Worm (Caenorhabditis elegans) whole organism, early embryonic: Measurements from ENCODE around the gene catp-6.

Source experiments
- B0310.2 ChIP-seq: sonication (generic microtip); optimal IDR thresholded peaks from 2 replicates; lab custom pipeline; 2016; ENCODE audit warnings: mild to moderate bottlenecking, missing genetic modification characterization, missing compliant biosample characterization
- F13C5.2 ChIP-seq: sonication (generic microtip); optimal IDR thresholded peaks from 2 replicates; lab custom pipeline; 2017; ENCODE audit warnings: mild to moderate bottlenecking, missing genetic modification characterization, inconsistent platforms, missing compliant biosample characterization
- aly-1 ChIP-seq: sonication (generic microtip); optimal IDR thresholded peaks from 2 replicates; lab custom pipeline; 2016; ENCODE audit warnings: missing genetic modification characterization, missing compliant biosample characterization
- ama-1 ChIP-seq: fragments of 150-350 bp; optimal IDR thresholded peaks from 2 replicates; lab custom pipeline; 2014
- ceh-13 ChIP-seq: fragments of 200-800 bp; sonication (Bioruptor generic); optimal IDR thresholded peaks from 2 replicates; lab custom pipeline; 2018; ENCODE audit warnings: mild to moderate bottlenecking, missing genetic modification characterization, missing compliant biosample characterization
- ceh-36 ChIP-seq: sonication (generic microtip); optimal IDR thresholded peaks from 2 replicates; lab custom pipeline; 2016; ENCODE audit warnings: missing genetic modification characterization, inconsistent platforms, missing compliant biosample characterization
- ets-7 ChIP-seq: sonication (generic microtip); optimal IDR thresholded peaks from 2 replicates; lab custom pipeline; 2016; ENCODE audit warnings: missing genotype, missing genetic modification characterization, missing compliant biosample characterization
- flt-1 ChIP-seq: fragments of 200-800 bp; sonication (Bioruptor generic); IDR thresholded peaks from 2 replicates; pipeline ENCODE4 v1.3.6; 2022; ENCODE audit warnings: missing genetic modification characterization, missing compliant biosample characterization
- hmbx-1 ChIP-seq: sonication (generic microtip); optimal IDR thresholded peaks from 2 replicates; lab custom pipeline; 2016; ENCODE audit warnings: mild to moderate bottlenecking, missing genetic modification characterization, missing compliant biosample characterization
- hmg-4 ChIP-seq: fragments of 200-800 bp; sonication (Bioruptor generic); optimal IDR thresholded peaks from 2 replicates; lab custom pipeline; 2018; ENCODE audit warnings: mild to moderate bottlenecking, missing genetic modification characterization, missing compliant biosample characterization
- hnd-1 ChIP-seq: sonication (generic microtip); optimal IDR thresholded peaks from 2 replicates; lab custom pipeline; 2016; ENCODE audit warnings: missing genetic modification characterization, missing compliant biosample characterization
- pes-1 ChIP-seq: fragments of 200-800 bp; sonication (Bioruptor generic); IDR thresholded peaks from 2 replicates; pipeline ENCODE4 v1.3.6; 2022; ENCODE audit warnings: missing genetic modification reagents, missing genetic modification characterization, missing compliant biosample characterization
- scrt-1 ChIP-seq: fragments of 200-800 bp; sonication (Bioruptor generic); IDR thresholded peaks from 2 replicates; pipeline ENCODE4 v1.3.6; 2022; ENCODE audit warnings: missing genetic modification characterization, missing compliant biosample characterization
- sea-1 ChIP-seq: fragments of 200-800 bp; sonication (Bioruptor generic); conservative IDR thresholded peaks from 2 replicates; pipeline ENCODE4 v1.3.6; 2022; ENCODE audit warnings: missing genetic modification characterization, missing compliant biosample characterization
- tbx-11 ChIP-seq: fragments of 200-800 bp; sonication (Bioruptor generic); IDR thresholded peaks from 2 replicates; pipeline ENCODE4 v1.3.6; 2022; ENCODE audit warnings: missing genetic modification characterization, missing compliant biosample characterization
- tbx-37 ChIP-seq: fragments of 200-800 bp; sonication (Bioruptor generic); conservative IDR thresholded peaks from 2 replicates; pipeline ENCODE4 v1.3.6; 2022; ENCODE audit warnings: missing genetic modification reagents, missing genetic modification characterization, missing compliant biosample characterization
- tra-4 ChIP-seq: sonication (generic microtip); optimal IDR thresholded peaks from 2 replicates; lab custom pipeline; 2017; ENCODE audit warnings: missing genetic modification characterization, missing compliant biosample characterization

The catp-6 gene

DNA sequence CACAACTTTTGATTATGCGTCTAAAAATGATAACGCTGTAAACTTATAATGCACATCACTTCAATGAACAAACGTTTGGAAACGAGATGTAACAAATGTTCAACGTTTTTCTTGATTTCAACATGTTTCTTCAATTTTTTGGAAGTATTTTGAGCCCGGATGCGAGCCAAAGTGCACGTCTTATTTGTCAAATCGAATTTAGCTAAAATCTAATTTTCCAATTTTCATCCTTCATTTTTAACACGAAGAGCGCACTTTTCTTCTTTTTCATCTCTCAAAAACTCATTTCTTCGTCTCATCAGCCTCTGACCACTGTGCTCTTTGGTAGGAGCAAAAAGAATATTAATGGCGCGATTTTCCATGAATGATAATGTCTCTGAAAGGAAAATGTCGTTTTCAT lies 26.1 kb downstream of the catp-6 start:
- TF ChIP-seq pes-1 (GFP tag; lab: Robert Waterston, UW): no peak
- no peak for TF ChIP-seq F13C5.2 (tag; lab: Kevin White, UChicago)
- TF ChIP-seq ceh-13 (GFP tag; lab: Kevin White, UChicago): no peak
- TF ChIP-seq scrt-1 (GFP tag; lab: Robert Waterston, UW): no peak
- TF ChIP-seq ceh-36 (tag; lab: Kevin White, UChicago): no peak
- no peak for TF ChIP-seq aly-1 (tag; lab: Kevin White, UChicago)
- no peak for TF ChIP-seq B0310.2 (tag; lab: Kevin White, UChicago)
- TF ChIP-seq ama-1 (lab: Kevin White, UChicago): no peak
- TF ChIP-seq tra-4: no peak
- TF ChIP-seq hnd-1 (tag; lab: Kevin White, UChicago): no peak
- no peak for TF ChIP-seq tbx-37 (GFP tag; lab: Robert Waterston, UW)
- TF ChIP-seq flt-1 (GFP tag; lab: Robert Waterston, UW): no peak
- no peak for TF ChIP-seq sea-1 (GFP tag; lab: Robert Waterston, UW)
- TF ChIP-seq tbx-11 (GFP tag; lab: Robert Waterston, UW): no peak
- TF ChIP-seq ets-7 (tag; lab: Kevin White, UChicago): no peak
- no peak for TF ChIP-seq hmbx-1 (tag; lab: Kevin White, UChicago)

DNA sequence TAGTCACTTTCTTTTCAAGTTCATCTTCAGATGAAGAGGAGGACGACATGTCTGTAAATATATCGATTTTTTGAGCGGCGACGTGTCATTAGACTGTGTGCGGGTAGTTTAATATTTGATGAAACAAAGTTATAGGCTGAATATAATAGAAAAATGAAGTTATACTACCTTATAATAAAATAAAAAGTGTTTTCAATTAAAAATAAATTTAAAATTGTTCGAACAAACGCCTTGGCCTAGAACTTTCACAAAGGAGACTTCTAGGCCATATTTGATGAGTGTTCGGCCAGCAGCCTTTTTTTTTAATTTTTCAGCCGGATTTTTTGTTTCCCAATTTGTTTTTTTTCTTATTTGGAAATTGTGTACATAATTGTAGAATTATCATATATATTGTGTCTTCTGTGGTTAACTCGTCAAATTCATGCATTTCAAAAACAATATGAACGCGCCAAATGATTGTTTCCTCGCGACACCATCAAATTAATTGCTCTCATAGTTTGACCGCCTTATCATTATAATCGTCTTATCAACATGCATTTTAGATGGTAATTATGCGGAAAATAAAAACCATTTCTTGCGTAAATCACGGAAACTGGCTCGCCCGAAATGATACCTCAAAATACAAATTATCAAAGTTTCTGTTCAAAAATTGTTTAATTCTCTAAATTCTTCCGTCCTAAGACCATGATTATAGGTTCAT lies 26.9 kb downstream of the catp-6 start, which contains the start of gene T13F2.2:
TSS of gene T13F2.2 (minus strand) at position 51 of the 700 bp plus-strand sequence.
- TF ChIP-seq ama-1 (lab: Kevin White, UChicago) (no peak), tbx-37 (GFP tag; lab: Robert Waterston, UW) (no peak), ets-7 (tag; lab: Kevin White, UChicago) (no peak), tbx-11 (GFP tag; lab: Robert Waterston, UW) (no peak), hnd-1 (tag; lab: Kevin White, UChicago) (no peak), flt-1 (GFP tag; lab: Robert Waterston, UW) (no peak), scrt-1 (GFP tag; lab: Robert Waterston, UW) (no peak), pes-1 (GFP tag; lab: Robert Waterston, UW) (no peak), tra-4 (no peak), sea-1 (GFP tag; lab: Robert Waterston, UW) (no peak), ceh-13 (GFP tag; lab: Kevin White, UChicago) (no peak), aly-1 (tag; lab: Kevin White, UChicago) (no peak), hmbx-1 (tag; lab: Kevin White, UChicago) (no peak), F13C5.2 (tag; lab: Kevin White, UChicago) (no peak), ceh-36 (tag; lab: Kevin White, UChicago) (no peak), hmg-4 (GFP tag; lab: Kevin White, UChicago) (no peak)

DNA sequence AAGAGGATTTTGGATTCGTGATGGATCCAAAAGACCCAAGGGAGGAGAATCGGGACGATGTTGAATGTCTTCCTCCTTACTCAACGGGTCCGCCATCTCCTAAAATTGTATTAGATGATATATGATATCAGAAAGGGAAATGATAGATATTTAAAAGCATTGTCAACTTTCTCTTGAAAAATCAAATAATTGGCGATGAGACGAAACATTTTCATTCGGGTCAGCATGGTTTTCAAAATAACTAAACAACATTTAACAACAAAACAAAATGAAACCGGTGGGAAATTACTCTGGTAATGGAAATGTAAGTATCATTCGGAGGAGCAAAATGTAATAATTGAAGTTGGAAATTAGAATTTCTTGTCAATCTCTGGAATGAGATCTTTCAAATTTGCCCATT lies 27.9 kb downstream of the catp-6 start, which contains the start of gene pis-1:
TSS of gene pis-1 (minus strand) at position 101 of the 400 bp plus-strand sequence.
- no peak for TF ChIP-seq ceh-13 (GFP tag; lab: Kevin White, UChicago)
- TF ChIP-seq sea-1 (GFP tag; lab: Robert Waterston, UW): no peak
- TF ChIP-seq scrt-1 (GFP tag; lab: Robert Waterston, UW): no peak
- no peak for TF ChIP-seq tbx-37 (GFP tag; lab: Robert Waterston, UW)
- no peak for TF ChIP-seq tbx-11 (GFP tag; lab: Robert Waterston, UW)
- no peak for TF ChIP-seq aly-1 (tag; lab: Kevin White, UChicago)

DNA sequence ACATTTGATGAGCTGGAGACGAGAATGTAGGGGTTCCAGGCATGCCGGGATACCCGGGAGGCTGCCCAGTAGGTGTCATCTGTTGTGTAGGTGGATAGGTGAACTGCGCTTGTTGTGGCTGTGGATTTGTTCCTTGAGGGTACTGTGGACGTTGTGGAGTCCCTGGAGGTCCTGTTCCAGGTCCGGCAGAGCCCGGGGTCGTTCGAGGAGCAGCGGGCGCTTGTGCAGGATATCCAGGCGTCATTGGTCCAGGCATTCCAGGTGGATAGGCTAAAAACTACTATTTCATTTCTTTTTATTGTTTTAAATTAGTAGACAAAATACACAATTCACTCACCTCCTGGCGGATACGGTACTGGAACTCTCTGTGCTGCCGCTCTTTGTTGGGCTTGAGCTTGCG lies 29.1 kb downstream of the catp-6 start:
- TF ChIP-seq ama-1 (lab: Kevin White, UChicago) (no peak), ceh-13 (GFP tag; lab: Kevin White, UChicago) (no peak), tbx-37 (GFP tag; lab: Robert Waterston, UW) (no peak), pes-1 (GFP tag; lab: Robert Waterston, UW) (no peak), hmbx-1 (tag; lab: Kevin White, UChicago) (no peak), tbx-11 (GFP tag; lab: Robert Waterston, UW) (no peak), aly-1 (tag; lab: Kevin White, UChicago) (no peak), F13C5.2 (tag; lab: Kevin White, UChicago) (no peak), hmg-4 (GFP tag; lab: Kevin White, UChicago) (no peak), ets-7 (tag; lab: Kevin White, UChicago) (no peak), flt-1 (GFP tag; lab: Robert Waterston, UW) (no peak), tra-4 (no peak)

DNA sequence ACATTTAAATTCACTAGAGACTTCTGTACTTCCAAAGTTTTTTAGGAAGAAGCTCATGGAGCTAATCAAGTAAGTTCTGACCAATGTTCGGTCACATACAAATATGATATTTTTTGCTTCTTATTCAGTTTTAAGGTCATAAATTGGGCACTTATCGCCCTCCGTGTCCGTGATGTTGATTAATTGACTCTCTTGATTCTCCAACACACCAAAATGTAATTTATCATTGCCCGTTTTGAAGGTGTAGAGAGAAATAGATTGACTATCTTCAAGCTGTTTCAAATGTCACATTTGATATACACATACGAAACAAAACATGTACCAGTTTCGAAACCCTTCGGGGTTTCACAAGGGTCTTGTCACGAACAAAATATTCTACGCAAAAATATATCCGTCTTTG lies 33.7 kb downstream of the catp-6 start:
- TF ChIP-seq ets-7 (tag; lab: Kevin White, UChicago): no peak

DNA sequence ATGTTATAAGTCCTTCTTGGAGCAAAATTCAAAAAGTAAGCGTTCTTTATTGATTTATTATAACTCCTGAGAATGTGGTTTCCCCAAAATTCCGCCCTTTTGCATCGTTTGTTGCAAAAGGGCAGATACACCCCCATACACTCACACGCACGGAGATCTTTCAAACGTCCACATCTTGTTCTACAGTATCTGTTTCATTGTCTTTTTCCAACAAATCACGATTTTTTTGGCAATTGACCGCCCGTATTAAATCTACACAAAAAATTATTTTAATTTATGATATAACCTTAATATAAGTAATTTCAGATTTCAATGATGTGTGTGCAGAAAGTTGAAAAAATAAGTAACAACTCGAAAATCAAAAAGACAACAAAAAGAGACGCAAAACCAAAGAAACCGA lies 34.9 kb downstream of the catp-6 start, which contains the start of gene T13F2.4:
TSS of gene T13F2.4 (plus strand) at position 301 of the 400 bp plus-strand sequence.
- TF ChIP-seq ama-1 (lab: Kevin White, UChicago): no peak
- TF ChIP-seq aly-1 (tag; lab: Kevin White, UChicago): no peak
- TF ChIP-seq pes-1 (GFP tag; lab: Robert Waterston, UW): no peak
- TF ChIP-seq ets-7 (tag; lab: Kevin White, UChicago): no peak
- TF ChIP-seq ceh-13 (GFP tag; lab: Kevin White, UChicago): no peak
- no peak for TF ChIP-seq B0310.2 (tag; lab: Kevin White, UChicago)
- no peak for TF ChIP-seq F13C5.2 (tag; lab: Kevin White, UChicago)
- TF ChIP-seq tra-4: no peak
- TF ChIP-seq tbx-11 (GFP tag; lab: Robert Waterston, UW): no peak
- TF ChIP-seq hmg-4 (GFP tag; lab: Kevin White, UChicago): no peak
- TF ChIP-seq scrt-1 (GFP tag; lab: Robert Waterston, UW): no peak
- no peak for TF ChIP-seq ceh-36 (tag; lab: Kevin White, UChicago)

DNA sequence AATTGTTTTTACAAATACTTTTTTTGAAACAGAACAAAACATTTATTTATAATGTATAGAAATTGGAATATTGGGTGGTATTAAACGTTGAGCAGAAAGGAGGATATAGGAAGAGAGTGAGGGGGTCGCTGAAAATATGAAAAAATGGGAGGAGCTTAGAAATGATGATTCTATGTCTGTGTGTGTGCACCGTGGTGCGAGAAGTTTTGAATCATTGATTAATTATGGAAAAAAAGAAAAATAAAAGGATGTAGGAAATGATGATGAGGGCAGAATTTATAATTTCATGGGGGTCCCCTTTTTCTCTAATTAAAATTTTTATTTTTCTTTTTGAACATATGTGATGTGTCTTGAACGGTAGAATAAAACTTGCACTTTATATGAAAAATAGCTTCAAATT lies 39.7 kb downstream of the catp-6 start, which contains the start of gene sre-4:
TSS of gene sre-4 (minus strand) at position 101 of the 400 bp plus-strand sequence.
- TF ChIP-seq hmbx-1 (tag; lab: Kevin White, UChicago) (no peak), scrt-1 (GFP tag; lab: Robert Waterston, UW) (no peak), F13C5.2 (tag; lab: Kevin White, UChicago) (no peak), tbx-11 (GFP tag; lab: Robert Waterston, UW) (no peak), ceh-36 (tag; lab: Kevin White, UChicago) (no peak), ets-7 (tag; lab: Kevin White, UChicago) (no peak), pes-1 (GFP tag; lab: Robert Waterston, UW) (no peak), ceh-13 (GFP tag; lab: Kevin White, UChicago) (no peak), flt-1 (GFP tag; lab: Robert Waterston, UW) (no peak), hmg-4 (GFP tag; lab: Kevin White, UChicago) (no peak), tbx-37 (GFP tag; lab: Robert Waterston, UW) (no peak), hnd-1 (tag; lab: Kevin White, UChicago) (no peak), tra-4 (no peak)
